Worm (Caenorhabditis elegans) whole organism, L4/young adult: Measurements from ENCODE around the gene Y7A5A.3.

ENCODE experiments used
- dao-5 ChIP-seq: sonication (generic microtip); optimal IDR thresholded peaks from 2 replicates; lab custom pipeline; 2016; ENCODE audit warnings: missing genotype, missing genetic modification characterization, moderate library complexity, missing compliant biosample characterization
- him-1 ChIP-seq: sonication (generic microtip); optimal IDR thresholded peaks from 2 replicates; lab custom pipeline; 2016; ENCODE audit warnings: missing genotype, missing genetic modification reagents, missing genetic modification characterization, missing compliant biosample characterization

DNA sequence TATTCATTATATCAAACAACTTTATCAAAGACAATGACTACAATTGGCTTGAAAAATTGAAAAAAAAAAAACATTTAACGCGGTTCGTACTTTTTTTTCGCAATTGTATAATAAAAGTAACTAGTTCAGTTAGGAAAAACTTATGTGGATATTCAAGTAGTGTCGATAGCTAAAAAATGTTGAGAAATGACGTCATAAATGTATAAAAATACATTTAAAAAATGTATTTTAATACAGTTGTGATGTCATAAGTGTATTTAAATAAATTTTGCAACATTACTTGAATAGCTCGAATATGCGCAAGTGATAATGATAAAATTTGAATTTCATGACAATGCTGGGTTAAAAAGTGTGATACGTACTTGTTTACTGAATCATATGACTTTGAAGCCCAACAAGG is 47.1 kb upstream of the Y7A5A.3 start:
- no peak for TF ChIP-seq him-1 (tag; lab: Kevin White, UChicago)
- TF ChIP-seq dao-5 (tag; lab: Kevin White, UChicago), result no peak
